Worm (Caenorhabditis elegans) whole organism, late embryonic: Measurements from ENCODE around the gene twk-33.

Experiments
- F13H6.1 ChIP-seq: sonication (generic microtip); optimal IDR thresholded peaks from 2 replicates; lab custom pipeline; 2016; ENCODE audit warnings: missing genetic modification characterization, missing compliant biosample characterization
- ama-1 ChIP-seq: fragments of 150-350 bp; optimal IDR thresholded peaks from 2 replicates; lab custom pipeline; 2014
- dve-1 ChIP-seq: sonication (generic microtip); optimal IDR thresholded peaks from 2 replicates; lab custom pipeline; 2017; ENCODE audit warnings: antibody characterized with exemption, mild to moderate bottlenecking, missing genetic modification characterization, missing compliant biosample characterization
- fkh-10 ChIP-seq: fragments of 150-350 bp; optimal IDR thresholded peaks from 2 replicates; lab custom pipeline; 2014; ENCODE audit warnings: missing biosample characterization, missing genetic modification reagents, missing genetic modification characterization
- nhr-232 ChIP-seq: sonication (generic microtip); optimal IDR thresholded peaks from 2 replicates; lab custom pipeline; 2016; ENCODE audit warnings: missing genetic modification characterization, missing compliant biosample characterization
- pha-2 ChIP-seq: sonication (generic microtip); optimal IDR thresholded peaks from 2 replicates; lab custom pipeline; 2017; ENCODE audit warnings: mild to moderate bottlenecking, missing genetic modification characterization, missing compliant biosample characterization
- rnt-1 ChIP-seq: sonication (generic microtip); optimal IDR thresholded peaks from 2 replicates; lab custom pipeline; 2016; ENCODE audit warnings: missing genetic modification characterization, missing compliant biosample characterization

- no peak for TF ChIP-seq dve-1 (tag; lab: Kevin White, UChicago)
- no peak for TF ChIP-seq ama-1
- TF ChIP-seq F13H6.1 (tag; lab: Kevin White, UChicago), result no peak
- TF ChIP-seq fkh-10 (GFP tag; lab: Kevin White, UChicago), result no peak
- TF ChIP-seq rnt-1, result no peak
- no peak for TF ChIP-seq nhr-232 (tag; lab: Kevin White, UChicago)
- no peak for TF ChIP-seq pha-2 (tag; lab: Kevin White, UChicago)
Observed at ce11 chrV:17700728-17701262, 13.4 kb downstream of the twk-33 start, which contains the start of the genes Y26G10.5 and srh-32.
